Worm (Caenorhabditis elegans): ENCODE data around the gene apc-10.

DNA sequence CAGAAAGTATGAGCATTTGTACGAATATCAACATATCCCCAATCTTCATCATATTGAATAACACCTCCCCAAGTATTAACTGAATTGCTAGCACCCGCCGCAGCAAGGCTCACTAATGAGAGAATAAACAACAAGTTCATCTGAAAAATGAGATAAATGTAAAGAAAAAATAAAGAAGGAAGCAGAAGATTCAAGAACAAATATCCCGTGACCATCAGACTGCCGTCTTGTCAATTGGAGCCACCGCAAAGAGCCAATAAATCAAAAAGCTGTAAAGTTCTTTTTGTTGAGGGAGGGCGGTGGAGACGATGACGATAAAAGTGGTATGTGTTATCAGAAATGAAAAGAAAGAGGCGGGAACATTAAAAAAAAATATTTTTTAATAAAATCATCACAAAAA, 27.3 kb upstream of the apc-10 start, which contains the start of gene Y32F6A.5:
- TF ChIP-seq him-1 (tag; optimal IDR thresholded peaks at IDR 0.05) = no peak
- TF ChIP-seq W03F9.2 (tag; optimal IDR thresholded peaks at IDR 0.05) = no peak
- no peak for TF ChIP-seq dao-5 (tag; optimal IDR thresholded peaks at IDR 0.05)
